Fruit fly (Drosophila melanogaster): Measurements from ENCODE around the gene CG9213.

CG9213 gene

DNA sequence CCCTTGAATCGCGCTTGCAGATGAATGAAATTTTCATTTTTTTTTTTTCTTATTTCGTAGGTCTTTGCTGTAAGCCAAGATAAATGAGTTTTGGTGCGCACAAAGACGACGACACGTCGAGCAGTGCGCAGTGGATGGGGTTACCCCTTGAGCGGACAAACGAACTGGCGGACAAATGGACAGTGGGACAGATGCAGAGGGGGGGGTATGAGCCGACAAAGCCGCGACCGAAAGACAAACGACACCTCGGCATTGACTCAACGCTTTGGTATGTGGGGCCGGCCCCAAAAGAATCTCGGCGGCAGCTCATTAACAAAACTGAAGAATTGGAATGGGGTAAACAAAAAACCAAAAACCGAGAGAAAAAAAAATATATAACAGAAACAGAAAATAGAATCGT, 35.0 kb upstream of the CG9213 start:
- no peak for TF ChIP-seq psq (optimal IDR thresholded peaks at IDR 0.05)
- no peak for TF ChIP-seq ttk (optimal IDR thresholded peaks at IDR 0.05)

DNA sequence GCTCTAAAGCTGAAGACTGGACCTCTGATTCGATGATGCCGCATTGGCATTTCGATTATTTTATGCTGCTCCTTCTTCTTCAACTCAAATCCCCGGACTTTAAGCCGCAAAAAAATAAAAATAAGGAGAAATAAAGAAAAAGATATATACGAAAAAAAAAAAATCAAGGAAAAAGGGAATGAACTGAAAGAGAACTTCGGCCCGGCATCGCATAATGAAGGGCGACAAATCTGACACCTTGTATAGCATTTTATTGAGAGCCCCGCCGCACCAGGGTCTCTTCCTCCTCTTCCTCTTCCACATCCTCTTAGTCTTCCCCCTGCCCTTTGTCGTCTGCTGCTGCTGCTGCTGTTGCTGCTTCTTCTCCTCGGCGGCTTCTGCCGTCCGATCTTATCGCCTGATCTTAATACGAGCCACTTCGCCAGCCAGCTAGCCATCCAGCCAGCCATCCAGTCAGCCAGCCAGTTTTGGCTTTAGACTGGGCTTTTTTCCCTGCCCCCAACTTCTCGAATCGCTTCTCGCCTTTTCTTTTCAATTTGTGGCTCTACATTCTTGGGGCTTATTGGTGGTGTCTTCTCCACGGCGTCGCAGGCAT, 34.5 kb upstream of the CG9213 start:
- TF ChIP-seq Myc (optimal IDR thresholded peaks at IDR 0.05) (no peak), h (optimal IDR thresholded peaks at IDR 0.05) (no peak), ttk (optimal IDR thresholded peaks at IDR 0.05) (no peak), Sin3A (optimal IDR thresholded peaks at IDR 0.05) (no peak), insv (optimal IDR thresholded peaks at IDR 0.05) (no peak), psq (optimal IDR thresholded peaks at IDR 0.05) (no peak)

DNA sequence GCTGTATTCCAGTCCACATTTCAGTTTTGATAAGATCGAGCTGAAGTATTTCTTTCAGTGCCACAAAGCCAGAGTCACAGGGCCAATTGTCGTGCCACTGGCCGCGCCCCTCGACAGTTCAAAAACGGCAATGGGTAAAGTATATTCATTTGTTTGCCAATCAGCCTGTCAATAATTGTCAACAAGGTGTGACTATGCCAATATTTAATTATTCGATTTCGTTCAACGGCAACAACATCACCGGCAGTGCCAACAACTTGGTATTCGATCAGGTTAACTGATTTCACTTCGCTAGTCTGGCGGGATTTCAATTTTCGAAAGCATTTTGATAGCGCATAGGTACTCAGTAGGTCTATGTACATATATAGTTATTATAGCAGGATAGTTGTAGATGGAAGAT, 28.1 kb upstream of the CG9213 start:
- TF ChIP-seq psq (optimal IDR thresholded peaks at IDR 0.05) (no peak), ttk (optimal IDR thresholded peaks at IDR 0.05) (no peak), Myc (optimal IDR thresholded peaks at IDR 0.05) (no peak)

DNA sequence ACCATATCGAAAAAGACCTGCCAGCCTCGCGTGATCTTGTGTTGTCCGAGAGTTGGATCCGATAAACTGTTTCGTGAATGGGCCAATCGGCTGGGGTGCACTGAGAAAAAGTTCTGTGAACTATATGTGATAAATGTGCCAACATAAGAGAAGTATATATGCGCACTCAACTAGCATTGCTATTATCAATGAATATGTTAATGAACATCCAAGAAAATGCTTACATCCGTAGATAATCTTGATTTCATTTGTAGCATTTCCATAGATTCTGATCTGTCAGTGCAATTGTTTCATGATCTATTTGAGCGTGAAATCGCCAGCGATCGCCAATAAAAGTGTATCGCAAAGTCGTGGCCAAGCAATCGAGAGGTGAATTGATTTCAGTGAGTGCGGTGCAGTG, 26.9 kb upstream of the CG9213 start:
- TF ChIP-seq ttk (optimal IDR thresholded peaks at IDR 0.05) (no peak), h (optimal IDR thresholded peaks at IDR 0.05) (no peak), psq (optimal IDR thresholded peaks at IDR 0.05) (no peak), Myc (optimal IDR thresholded peaks at IDR 0.05) (no peak), Sin3A (optimal IDR thresholded peaks at IDR 0.05) (no peak), insv (optimal IDR thresholded peaks at IDR 0.05) (no peak)

DNA sequence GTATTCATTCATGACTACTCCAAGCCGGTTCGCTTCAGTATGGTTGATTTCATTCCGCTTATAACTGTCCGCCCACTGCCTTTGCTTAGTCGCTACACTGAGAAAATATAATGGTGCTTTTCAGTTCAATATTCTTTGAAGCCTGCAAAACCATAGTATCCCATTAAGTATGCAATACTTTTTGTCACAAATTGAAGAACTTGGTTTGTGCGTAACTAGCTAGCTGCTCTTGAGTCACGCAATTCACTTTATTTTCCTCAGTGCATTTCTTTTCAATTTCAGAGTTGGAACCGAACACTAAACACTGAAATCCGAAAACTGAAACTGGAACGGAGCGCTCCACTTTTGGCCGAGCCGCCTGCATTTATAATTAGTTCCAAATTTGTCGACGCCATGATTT, 25.4 kb upstream of the CG9213 start:
- TF ChIP-seq psq (optimal IDR thresholded peaks at IDR 0.05) (no peak), ttk (optimal IDR thresholded peaks at IDR 0.05) (no peak), Sin3A (optimal IDR thresholded peaks at IDR 0.05) (no peak), insv (optimal IDR thresholded peaks at IDR 0.05) (no peak), Myc (optimal IDR thresholded peaks at IDR 0.05) (no peak), h (optimal IDR thresholded peaks at IDR 0.05) (no peak)

DNA sequence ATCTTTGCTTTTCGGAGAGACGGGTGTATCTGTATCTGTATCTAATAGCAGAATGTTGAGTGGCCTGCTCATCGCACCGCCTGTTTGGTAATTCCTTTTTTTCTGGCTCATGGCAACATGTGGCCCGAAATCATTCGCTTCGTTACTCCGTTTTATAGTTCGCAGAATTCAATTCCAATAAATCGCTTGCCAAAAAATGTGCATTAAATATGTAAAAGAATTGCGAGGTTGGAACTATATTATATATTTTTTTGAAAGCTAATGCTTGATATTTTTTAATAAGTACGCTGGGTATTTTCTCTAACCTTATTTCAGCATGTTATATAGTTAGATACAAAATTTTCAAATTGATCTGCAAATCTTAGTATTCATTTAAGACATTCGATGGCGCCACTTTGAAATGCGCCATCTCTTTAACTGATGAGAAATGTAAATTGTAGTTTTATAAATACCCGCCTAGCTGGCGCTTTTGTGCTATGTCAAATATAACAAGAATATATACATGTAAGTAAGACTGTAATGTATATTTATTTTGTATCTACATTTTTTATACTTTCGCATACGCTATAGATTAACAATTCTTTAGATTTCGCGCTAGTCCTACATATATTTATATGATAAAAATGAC, 20.0 kb upstream of the CG9213 start:
- TF ChIP-seq Myc (optimal IDR thresholded peaks at IDR 0.05) (no peak), insv (optimal IDR thresholded peaks at IDR 0.05) (no peak), ttk (optimal IDR thresholded peaks at IDR 0.05) (no peak), Sin3A (optimal IDR thresholded peaks at IDR 0.05) (no peak), psq (optimal IDR thresholded peaks at IDR 0.05) (no peak), h (optimal IDR thresholded peaks at IDR 0.05) (no peak)

DNA sequence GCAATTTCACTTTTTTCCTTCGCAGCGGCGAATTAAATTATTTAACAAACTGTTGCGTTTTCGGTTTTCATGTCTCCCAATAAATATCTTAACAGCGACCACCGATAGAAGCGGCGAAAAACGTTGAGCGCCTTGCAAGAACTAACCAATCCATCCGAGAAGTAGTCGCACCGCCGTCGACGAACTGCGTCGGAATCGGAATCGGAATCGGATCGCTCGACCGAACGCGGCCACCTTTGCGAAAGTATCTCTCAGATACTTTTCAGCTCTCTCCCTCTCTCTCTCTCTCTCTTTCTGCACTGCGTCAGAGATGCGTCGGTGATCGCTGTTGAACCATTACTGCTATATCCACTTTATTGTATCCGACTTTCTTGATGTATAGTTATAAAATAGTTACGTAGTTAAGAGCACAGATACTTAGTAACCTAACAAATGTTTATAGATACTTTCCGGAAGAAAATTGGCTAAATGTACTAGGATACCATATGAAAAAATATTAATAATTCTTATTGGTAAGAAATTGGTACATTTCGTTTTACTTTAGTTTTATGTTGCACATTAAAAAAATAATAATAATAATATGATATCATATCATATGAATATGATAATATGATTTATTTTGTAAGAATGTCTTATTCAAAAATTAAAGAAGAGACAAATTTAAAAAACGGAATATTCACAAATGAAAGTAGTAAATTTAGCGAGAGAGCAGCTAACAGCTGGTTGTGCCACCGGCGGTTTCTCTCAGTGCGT, 19.3 kb upstream of the CG9213 start, which contains the start of gene Chsy:
Gene Chsy, minus strand, starts transcription at position 58 of the 753 bp plus-strand sequence.
- no peak for TF ChIP-seq insv (optimal IDR thresholded peaks at IDR 0.05)
- TF ChIP-seq Sin3A (optimal IDR thresholded peaks at IDR 0.05), result no peak
- no peak for TF ChIP-seq Myc (optimal IDR thresholded peaks at IDR 0.05)
- no peak for TF ChIP-seq psq (optimal IDR thresholded peaks at IDR 0.05)
- TF ChIP-seq ttk (optimal IDR thresholded peaks at IDR 0.05), result no peak
- TF ChIP-seq h (optimal IDR thresholded peaks at IDR 0.05), result no peak

DNA sequence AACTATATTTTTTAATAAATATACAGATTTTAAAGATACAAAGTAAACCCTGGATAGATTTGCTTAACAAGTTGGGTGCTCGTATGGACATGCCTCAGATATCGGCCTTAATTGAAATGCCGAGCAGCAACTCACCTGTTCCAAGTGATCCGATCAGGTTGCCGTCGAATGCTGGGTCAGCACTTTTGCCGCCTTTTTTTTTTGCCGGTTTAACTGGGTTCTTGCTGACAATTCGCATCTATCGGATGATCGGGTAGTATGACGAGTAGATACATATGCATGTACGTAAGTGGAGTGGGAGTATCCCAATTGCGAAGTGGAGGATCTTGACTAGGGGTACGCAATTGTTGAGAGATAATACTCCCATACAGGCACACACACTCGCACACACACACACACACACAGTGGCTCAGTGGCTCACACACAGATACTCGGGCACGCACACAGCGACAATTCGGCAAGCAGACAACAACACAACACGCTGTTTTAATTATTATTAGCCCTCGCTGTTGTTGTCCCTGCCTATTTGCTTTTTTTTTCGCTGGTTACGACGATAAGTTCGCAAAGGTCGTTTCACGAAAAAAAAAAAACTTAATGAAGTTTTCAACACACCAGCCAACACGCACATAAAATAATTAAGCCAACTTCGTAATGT, 18.6 kb upstream of the CG9213 start:
- TF ChIP-seq h (optimal IDR thresholded peaks at IDR 0.05), result no peak
- no peak for TF ChIP-seq Sin3A (optimal IDR thresholded peaks at IDR 0.05)
- no peak for TF ChIP-seq psq (optimal IDR thresholded peaks at IDR 0.05)
- no peak for TF ChIP-seq insv (optimal IDR thresholded peaks at IDR 0.05)
- no peak for TF ChIP-seq Myc (optimal IDR thresholded peaks at IDR 0.05)
- no peak for TF ChIP-seq ttk (optimal IDR thresholded peaks at IDR 0.05)

DNA sequence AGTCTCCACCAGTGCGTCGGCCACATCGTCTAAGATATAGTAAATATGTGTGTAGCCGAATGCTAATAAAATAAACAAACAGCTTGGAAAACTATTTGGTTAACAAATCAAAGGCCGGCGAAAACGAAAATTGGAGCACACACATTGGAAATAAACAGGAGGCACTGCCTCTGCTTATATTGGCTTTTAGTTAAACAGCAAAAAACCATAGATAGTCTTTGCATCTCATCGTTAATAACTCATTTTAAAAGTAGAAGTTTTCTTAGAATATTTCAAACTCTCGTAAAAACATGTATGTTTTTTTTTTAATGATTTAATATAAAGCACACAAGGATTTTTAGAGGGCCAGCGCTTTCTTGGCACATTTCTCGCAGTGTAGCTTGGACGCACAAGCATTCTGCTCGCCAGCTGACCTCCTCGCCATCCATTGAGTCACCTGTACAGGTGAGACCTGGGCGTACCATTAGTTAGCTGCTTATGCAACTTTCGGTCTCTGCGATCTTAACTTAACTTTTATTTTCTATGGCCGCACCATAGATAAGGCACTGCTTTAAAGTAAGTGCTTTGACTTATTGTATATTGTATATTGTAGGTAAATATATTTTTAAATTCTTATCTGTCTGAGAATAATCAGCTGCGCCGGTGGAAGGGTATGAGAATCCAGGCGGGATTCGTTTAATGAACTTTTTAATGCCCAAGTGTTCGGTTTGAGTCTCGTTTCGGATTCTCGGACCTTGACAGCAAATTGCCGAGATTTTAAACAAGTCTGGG, 17.6 kb upstream of the CG9213 start:
- no peak for TF ChIP-seq h (optimal IDR thresholded peaks at IDR 0.05)
- no peak for TF ChIP-seq insv (optimal IDR thresholded peaks at IDR 0.05)
- TF ChIP-seq Myc (optimal IDR thresholded peaks at IDR 0.05), result no peak

DNA sequence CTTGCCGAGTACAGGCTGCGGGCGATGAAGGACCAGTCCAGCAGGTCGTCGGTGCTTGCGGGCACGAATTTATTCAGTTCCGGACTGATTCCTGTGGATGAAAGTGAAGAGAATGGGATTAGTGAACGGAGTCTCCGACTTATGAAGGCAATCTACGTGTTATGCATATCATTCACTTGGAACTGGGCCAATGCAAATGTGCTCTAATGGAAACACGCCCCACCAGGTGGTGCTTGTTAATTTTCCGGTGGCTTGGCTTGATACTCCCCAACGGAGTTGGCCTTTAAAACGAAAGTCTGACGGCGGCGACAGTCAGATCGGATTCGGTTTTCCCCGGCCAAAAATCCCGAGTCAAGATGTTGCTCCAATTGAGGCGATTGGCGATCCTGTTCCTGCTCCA, 13.1 kb upstream of the CG9213 start, which contains the start of gene Alp11:
Gene Alp11, plus strand, starts transcription at position 301 of the 400 bp plus-strand sequence.
- TF ChIP-seq Myc (optimal IDR thresholded peaks at IDR 0.05) (no peak), psq (optimal IDR thresholded peaks at IDR 0.05) (no peak), insv (optimal IDR thresholded peaks at IDR 0.05) (no peak), h (optimal IDR thresholded peaks at IDR 0.05) (no peak), Sin3A (optimal IDR thresholded peaks at IDR 0.05) (no peak), ttk (optimal IDR thresholded peaks at IDR 0.05) (no peak)

DNA sequence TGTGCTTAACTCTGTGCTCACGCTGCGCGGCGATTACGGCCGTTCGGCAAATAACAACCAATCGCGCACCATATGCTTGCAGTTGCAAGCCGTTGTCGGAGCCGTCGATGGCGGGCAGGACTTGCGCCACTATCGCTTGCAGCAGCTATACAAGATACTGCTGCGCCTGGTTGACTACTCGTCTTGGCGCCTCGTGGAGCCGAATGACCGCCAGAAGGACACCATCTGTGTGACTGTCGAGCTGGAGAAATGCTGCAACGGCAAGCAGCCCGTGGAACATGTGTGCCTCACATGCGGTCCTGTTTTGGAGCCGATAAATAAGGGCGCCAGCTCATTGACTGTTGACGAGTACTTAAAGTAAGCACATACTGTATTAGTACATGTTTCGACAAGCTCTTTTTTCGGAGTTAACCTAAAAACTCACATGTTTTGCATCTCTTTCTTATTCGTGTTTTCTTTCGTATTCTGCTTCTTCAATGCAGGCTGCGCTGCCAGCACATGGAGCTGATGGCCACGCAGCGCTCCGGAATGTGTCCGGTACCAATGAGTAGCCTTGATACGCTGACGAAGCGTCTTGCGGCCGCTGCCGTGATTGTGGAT, 9.6 kb upstream of the CG9213 start:
- TF ChIP-seq Myc (optimal IDR thresholded peaks at IDR 0.05), result no peak
- no peak for TF ChIP-seq psq (optimal IDR thresholded peaks at IDR 0.05)
- TF ChIP-seq ttk (optimal IDR thresholded peaks at IDR 0.05), result peak; percentile 96
